Fruit fly (Drosophila melanogaster) whole organism, wandering third instar larva: ENCODE measurements around the gene CG6409.
A peak's percentile ranks its signal among the peaks of the same experiment; 100 is the strongest.

ENCODE experiments used
- Abd-B ChIP-seq: fragments of >200 bp; optimal IDR thresholded peaks from 2 replicates; lab custom pipeline; 2017; ENCODE audit warnings: missing biosample characterization, missing genetic modification characterization
- CG32264 ChIP-seq: fragments of 200-800 bp; sonication (Bioruptor generic); optimal IDR thresholded peaks from 2 replicates; lab custom pipeline; 2016; ENCODE audit warnings: missing biosample characterization, missing genetic modification characterization
- CG9705 ChIP-seq: fragments of 200-800 bp; sonication (Bioruptor generic); optimal IDR thresholded peaks from 2 replicates; lab custom pipeline; 2018; ENCODE audit warnings: missing biosample characterization, mild to moderate bottlenecking, missing genetic modification characterization
- CrebA ChIP-seq: fragments of 200-800 bp; sonication (Bioruptor generic); optimal IDR thresholded peaks from 2 replicates; lab custom pipeline; 2016; ENCODE audit warnings: missing biosample characterization, mild to moderate bottlenecking, missing genetic modification characterization, borderline replicate concordance
- Dfd ChIP-seq: fragments of >200 bp; optimal IDR thresholded peaks from 2 replicates; lab custom pipeline; 2017; ENCODE audit warnings: missing biosample characterization, missing genetic modification characterization
- Dif ChIP-seq: fragments of 200-275, 200-300 bp; sonication (Bioruptor generic); optimal IDR thresholded peaks from 2 replicates; lab custom pipeline; 2018; ENCODE audit warnings: missing biosample characterization, missing genetic modification characterization; ENCODE audit not compliant: partially characterized antibody
- GATAd ChIP-seq: sonication (Bioruptor generic); optimal IDR thresholded peaks from 2 replicates; lab custom pipeline; 2016; ENCODE audit warnings: missing biosample characterization, missing genetic modification characterization
- HLH106 ChIP-seq: fragments of 200-800 bp; optimal IDR thresholded peaks from 3 replicates; lab custom pipeline; 2019; ENCODE audit warnings: missing biosample characterization, mild to moderate bottlenecking, missing genetic modification characterization, moderate library complexity
- Hnf4 ChIP-seq: fragments of 200-800 bp; sonication (Bioruptor generic); optimal IDR thresholded peaks from 2 replicates; lab custom pipeline; 2016; ENCODE audit warnings: missing biosample characterization, mild to moderate bottlenecking, missing genetic modification characterization
- Hr78 ChIP-seq: fragments of >200 bp; optimal IDR thresholded peaks from 2 replicates; lab custom pipeline; 2017; ENCODE audit warnings: missing biosample characterization, missing genetic modification characterization
- Hr83 ChIP-seq: fragments of 200-300 bp; sonication (Bioruptor generic); optimal IDR thresholded peaks from 2 replicates; lab custom pipeline; 2016; ENCODE audit warnings: missing biosample characterization, mild to moderate bottlenecking, missing genetic modification characterization, moderate library complexity; ENCODE audit not compliant: poor library complexity, severe bottlenecking
- Jra ChIP-seq: sonication (Bioruptor generic); optimal IDR thresholded peaks from 2 replicates; lab custom pipeline; 2016; ENCODE audit warnings: missing biosample characterization, missing genetic modification characterization
- Mio ChIP-seq: sonication (Bioruptor generic); optimal IDR thresholded peaks from 2 replicates; lab custom pipeline; 2016; ENCODE audit warnings: missing biosample characterization, missing genetic modification characterization
- Myc ChIP-seq: fragments of >200 bp; optimal IDR thresholded peaks from 2 replicates; lab custom pipeline; 2017
- N ChIP-seq: fragments of >200 bp; optimal IDR thresholded peaks from 2 replicates; lab custom pipeline; 2018; ENCODE audit warnings: missing biosample characterization, missing external identifiers, missing genetic modification characterization
- OdsH ChIP-seq: fragments of 200-800 bp; sonication (Bioruptor generic); optimal IDR thresholded peaks from 2 replicates; lab custom pipeline; 2016; ENCODE audit warnings: missing biosample characterization, mild to moderate bottlenecking, missing genetic modification characterization
- Rel ChIP-seq, 2 experiments: fragments of 200-800 bp; sonication (Bioruptor generic) in 1 of 2; optimal IDR thresholded peaks; 2 replicates in 1 of 2; 3 replicates in 1 of 2; lab custom pipeline; 2016 to 2019; ENCODE audit warnings: mild to moderate bottlenecking in 2 of 2, missing biosample characterization in 2 of 2, missing genetic modification characterization in 2 of 2, moderate library complexity in 1 of 2
- Sp1 ChIP-seq: fragments of 200-800 bp; sonication (Bioruptor generic); optimal IDR thresholded peaks from 3 replicates; lab custom pipeline; 2019; ENCODE audit warnings: missing biosample characterization, mild to moderate bottlenecking, missing genetic modification characterization, moderate library complexity
- Vsx2 ChIP-seq: fragments of 200-300, 225-300 bp; sonication (Bioruptor generic); optimal IDR thresholded peaks from 2 replicates; lab custom pipeline; 2018; ENCODE audit warnings: missing biosample characterization, missing genetic modification characterization; ENCODE audit not compliant: partially characterized antibody
- br ChIP-seq: fragments of 200-800 bp; sonication (Bioruptor generic); optimal IDR thresholded peaks from 2 replicates; lab custom pipeline; 2016; ENCODE audit warnings: missing biosample characterization, missing genetic modification characterization
- brk ChIP-seq: fragments of 200-800 bp; sonication (Bioruptor generic); optimal IDR thresholded peaks from 2 replicates; lab custom pipeline; 2016; ENCODE audit warnings: missing biosample characterization, mild to moderate bottlenecking, missing genetic modification characterization
- dl ChIP-seq, 2 experiments: fragments of 175-275, 200-275 bp in 1 of 2; fragments of 200-275 bp in 1 of 2; sonication (Bioruptor generic); optimal IDR thresholded peaks; lab custom pipeline; 2018; ENCODE audit warnings: mild to moderate bottlenecking in 2 of 2, missing biosample characterization in 2 of 2, missing genetic modification characterization in 2 of 2, moderate library complexity in 2 of 2; ENCODE audit not compliant: partially characterized antibody in 2 of 2, insufficient read depth in 1 of 2
- dmrt93B ChIP-seq: fragments of 200-800 bp; sonication (Bioruptor generic); optimal IDR thresholded peaks from 2 replicates; lab custom pipeline; 2018; ENCODE audit warnings: missing biosample characterization, mild to moderate bottlenecking, missing genetic modification characterization
- dsf ChIP-seq: sonication (Bioruptor generic); optimal IDR thresholded peaks from 2 replicates; lab custom pipeline; 2016; ENCODE audit warnings: missing biosample characterization, missing genetic modification characterization, borderline replicate concordance
- ey ChIP-seq: fragments of 200-800 bp; sonication (Bioruptor generic); optimal IDR thresholded peaks from 2 replicates; lab custom pipeline; 2016; ENCODE audit warnings: missing biosample characterization, missing genetic modification characterization
- foxo ChIP-seq, 2 experiments: fragments of 200-800 bp; sonication (Bioruptor generic); optimal IDR thresholded peaks; 2 replicates in 1 of 2; 3 replicates in 1 of 2; lab custom pipeline; 2016 to 2017; ENCODE audit warnings: missing biosample characterization in 2 of 2, missing genetic modification characterization in 2 of 2
- fru ChIP-seq: fragments of 200-800 bp; sonication (Bioruptor generic); optimal IDR thresholded peaks from 3 replicates; lab custom pipeline; 2016; ENCODE audit warnings: missing biosample characterization, mild to moderate bottlenecking, missing genetic modification characterization
- h ChIP-seq: fragments of 200-800 bp; sonication (Bioruptor generic); optimal IDR thresholded peaks from 3 replicates; lab custom pipeline; 2016; ENCODE audit warnings: missing biosample characterization, mild to moderate bottlenecking, missing genetic modification characterization
- jim ChIP-seq: fragments of 175-275, 200-325 bp; sonication (Bioruptor generic); optimal IDR thresholded peaks from 2 replicates; lab custom pipeline; 2016; ENCODE audit warnings: missing biosample characterization, mild to moderate bottlenecking, missing genetic modification characterization
- lola ChIP-seq: fragments of >200 bp; optimal IDR thresholded peaks from 2 replicates; lab custom pipeline; 2017; ENCODE audit warnings: missing biosample characterization, missing genetic modification characterization
- pan ChIP-seq: fragments of >200 bp; optimal IDR thresholded peaks from 2 replicates; lab custom pipeline; 2017
- psq ChIP-seq: fragments of 200-800 bp; sonication (Bioruptor generic); optimal IDR thresholded peaks from 3 replicates; lab custom pipeline; 2017; ENCODE audit warnings: missing biosample characterization, mild to moderate bottlenecking, missing genetic modification characterization, moderate library complexity
- rgr ChIP-seq: fragments of 200-800 bp; sonication (Bioruptor generic); optimal IDR thresholded peaks from 3 replicates; lab custom pipeline; 2016; ENCODE audit warnings: missing biosample characterization, mild to moderate bottlenecking, missing genetic modification characterization
- sage ChIP-seq: fragments of 200-800 bp; sonication (Bioruptor generic); optimal IDR thresholded peaks from 2 replicates; lab custom pipeline; 2016; ENCODE audit warnings: missing biosample characterization, mild to moderate bottlenecking, missing genetic modification characterization
- sv ChIP-seq: fragments of 200-800 bp; sonication (Bioruptor generic); optimal IDR thresholded peaks from 3 replicates; lab custom pipeline; 2016; ENCODE audit warnings: missing biosample characterization, missing genetic modification characterization
- tai ChIP-seq: sonication (Bioruptor generic); optimal IDR thresholded peaks from 2 replicates; lab custom pipeline; 2016; ENCODE audit warnings: missing biosample characterization, missing genetic modification characterization
- usp ChIP-seq: fragments of >200 bp; optimal IDR thresholded peaks from 2 replicates; lab custom pipeline; 2017; ENCODE audit warnings: missing biosample characterization, missing genetic modification characterization
- woc ChIP-seq: sonication (Bioruptor generic); optimal IDR thresholded peaks from 2 replicates; lab custom pipeline; 2016; ENCODE audit warnings: missing biosample characterization, mild to moderate bottlenecking, missing genetic modification characterization

The CG6409 gene

dm6 chr3L:10882336-10883040 is at the start of gene CG6409, which contains the start of gene galla-2:
CG6409 (minus strand) TSS chr3L:10882386.
galla-2 (plus strand) TSS chr3L:10882890.
- TF ChIP-seq Hr83 (GFP tag; lab: Kevin White, UChicago) (no peak), HLH106 (no peak), Jra (GFP tag; lab: Kevin White, UChicago) (no peak)

dm6 chr3L:10931430-10931829 is 49.2 kb upstream of the CG6409 start:
- no peak for TF ChIP-seq CG9705 (GFP tag; lab: Kevin White, UChicago)
- no peak for TF ChIP-seq sv
- no peak for TF ChIP-seq dl (GFP tag; optimal IDR thresholded peaks at IDR 0.05; lab: Kevin White, UChicago; ENCODE audit: insufficient read depth in 1 of 2, partially characterized antibody in 2 of 2)
- TF ChIP-seq CG32264 (GFP tag; lab: Kevin White, UChicago): no peak
- TF ChIP-seq HLH106: peak; percentile 32
- TF ChIP-seq dmrt93B: no peak
- TF ChIP-seq Abd-B (GFP tag; lab: Kevin White, UChicago): no peak
- no peak for TF ChIP-seq brk (GFP tag; lab: Kevin White, UChicago)
- TF ChIP-seq lola (GFP tag; lab: Kevin White, UChicago): no peak
- no peak for TF ChIP-seq Dif (GFP tag; lab: Kevin White, UChicago)
- no peak for TF ChIP-seq Mio (GFP tag; lab: Kevin White, UChicago)
- no peak for TF ChIP-seq GATAd (GFP tag; lab: Kevin White, UChicago)
- peak; percentile 36 for TF ChIP-seq OdsH
- peak; percentile 23 for TF ChIP-seq rgr (GFP tag; lab: Kevin White, UChicago)
- TF ChIP-seq Vsx2 (GFP tag; lab: Kevin White, UChicago): no peak
- TF ChIP-seq Myc (lab: Kevin White, UChicago): no peak
- no peak for TF ChIP-seq Hr78
- TF ChIP-seq sage (GFP tag; lab: Kevin White, UChicago): no peak
- no peak for TF ChIP-seq Jra (GFP tag; lab: Kevin White, UChicago)
- no peak for TF ChIP-seq pan (lab: Kevin White, UChicago)
- peak; percentile 12 for TF ChIP-seq Sp1 (GFP tag; lab: Kevin White, UChicago)
- TF ChIP-seq N (GFP tag; lab: Kevin White, UChicago): no peak
- no peak for TF ChIP-seq ey (GFP tag; lab: Kevin White, UChicago)
- TF ChIP-seq psq (GFP tag; lab: Kevin White, UChicago): peak; percentile 19
- no peak for TF ChIP-seq tai
- no peak for TF ChIP-seq woc (GFP tag; lab: Kevin White, UChicago)
- TF ChIP-seq br: no peak
- TF ChIP-seq Rel (GFP tag; optimal IDR thresholded peaks at IDR 0.05; lab: Kevin White, UChicago): no peak
- no peak for TF ChIP-seq Rel (tag; optimal IDR thresholded peaks at IDR 0.05; lab: Kevin White, UChicago)
- no peak for TF ChIP-seq dsf
- no peak for TF ChIP-seq jim (GFP tag; lab: Kevin White, UChicago)
- TF ChIP-seq Hr83 (GFP tag; lab: Kevin White, UChicago): no peak
- TF ChIP-seq foxo (GFP tag; optimal IDR thresholded peaks at IDR 0.05; lab: Kevin White, UChicago): peak in 1 of 2 experiments; percentile 44
- TF ChIP-seq CrebA (GFP tag; lab: Kevin White, UChicago): no peak
- no peak for TF ChIP-seq Hnf4 (GFP tag; lab: Kevin White, UChicago)
- peak; percentile 1 for TF ChIP-seq fru
- TF ChIP-seq usp (GFP tag; lab: Kevin White, UChicago): no peak
- TF ChIP-seq Dfd (GFP tag; lab: Kevin White, UChicago): no peak
- peak; percentile 15 for TF ChIP-seq h (GFP tag; lab: Kevin White, UChicago)
